Fruit fly (Drosophila melanogaster) whole organism, embryonic: Measurements from ENCODE around the gene CG14232.
A peak's percentile ranks its signal among the peaks of the same experiment; 100 is the strongest.

Experiments used
- Asciz ChIP-seq: fragments of 200-800 bp; sonication (Bioruptor generic); optimal IDR thresholded peaks from 2 replicates; lab custom pipeline; 2017; ENCODE audit warnings: missing biosample characterization, mild to moderate bottlenecking, missing genetic modification characterization, missing genetic modification reagents
- Bgb ChIP-seq: fragments of 200-800 bp; sonication (Bioruptor generic); IDR thresholded peaks from 2 replicates; pipeline ENCODE4 v1.3.6; 2022; ENCODE audit warnings: missing biosample characterization, missing genetic modification characterization; ENCODE audit not compliant: partially characterized antibody
- CG10209 ChIP-seq: fragments of 200-800 bp; sonication (Bioruptor generic); optimal IDR thresholded peaks from 3 replicates; lab custom pipeline; 2017; ENCODE audit warnings: missing biosample characterization, mild to moderate bottlenecking, missing genetic modification characterization, missing genetic modification reagents
- CG10431 ChIP-seq: fragments of 200-800 bp; sonication (Bioruptor generic); optimal IDR thresholded peaks from 3 replicates; lab custom pipeline; 2018; ENCODE audit warnings: missing biosample characterization, mild to moderate bottlenecking, missing genetic modification characterization
- CG10565 ChIP-seq: fragments of 200-800 bp; sonication (Bioruptor generic); optimal IDR thresholded peaks from 3 replicates; lab custom pipeline; 2016; ENCODE audit warnings: missing biosample characterization, mild to moderate bottlenecking, missing genetic modification characterization
- CG12071 ChIP-seq: fragments of 200-800 bp; sonication (Bioruptor generic); optimal IDR thresholded peaks from 3 replicates; lab custom pipeline; 2018; ENCODE audit warnings: missing biosample characterization, mild to moderate bottlenecking, missing genetic modification characterization
- CG14441 ChIP-seq: fragments of 200-800 bp; sonication (Bioruptor generic); IDR thresholded peaks from 2 replicates; pipeline ENCODE4 v1.3.6; 2022; ENCODE audit warnings: missing biosample characterization, missing genetic modification characterization
- CG15696 ChIP-seq: fragments of 200-800 bp; sonication (Bioruptor generic); optimal IDR thresholded peaks from 2 replicates; lab custom pipeline; 2019; ENCODE audit warnings: missing biosample characterization, mild to moderate bottlenecking, missing genetic modification characterization, moderate library complexity
- CG1647 ChIP-seq: fragments of 200-800 bp; sonication (Bioruptor generic); optimal IDR thresholded peaks from 3 replicates; lab custom pipeline; 2016; ENCODE audit warnings: missing biosample characterization, missing genetic modification characterization
- CG17385 ChIP-seq: fragments of 200-800 bp; sonication (Bioruptor generic); optimal IDR thresholded peaks from 3 replicates; lab custom pipeline; 2018; ENCODE audit warnings: missing biosample characterization, mild to moderate bottlenecking, missing genetic modification characterization
- CG2129 ChIP-seq: fragments of 200-800 bp; sonication (Bioruptor generic); IDR thresholded peaks from 2 replicates; pipeline ENCODE4 v1.3.6; 2022; ENCODE audit warnings: missing biosample characterization, missing genetic modification characterization; ENCODE audit not compliant: partially characterized antibody
- CG30403 ChIP-seq: fragments of 200-800 bp; sonication (Bioruptor generic); optimal IDR thresholded peaks from 3 replicates; lab custom pipeline; 2016; ENCODE audit warnings: missing biosample characterization, missing genetic modification characterization
- CG31365 ChIP-seq: fragments of 200-800 bp; sonication (Bioruptor generic); optimal IDR thresholded peaks from 2 replicates; lab custom pipeline; 2018; ENCODE audit warnings: missing biosample characterization, mild to moderate bottlenecking, missing genetic modification characterization
- CG31441 ChIP-seq: fragments of 200-800 bp; sonication (Bioruptor generic); IDR thresholded peaks from 2 replicates; pipeline ENCODE4 v1.3.6; 2022; ENCODE audit warnings: missing biosample characterization, missing genetic modification characterization
- CG3163 ChIP-seq: fragments of 200-800 bp; sonication (Bioruptor generic); optimal IDR thresholded peaks from 3 replicates; lab custom pipeline; 2016; ENCODE audit warnings: missing biosample characterization, missing genetic modification characterization
- CG3407 ChIP-seq: fragments of 200-800 bp; sonication (Bioruptor generic); optimal IDR thresholded peaks from 2 replicates; lab custom pipeline; 2018; ENCODE audit warnings: missing biosample characterization, mild to moderate bottlenecking, missing genetic modification characterization
- CG3847 ChIP-seq: fragments of 200-800 bp; sonication (Bioruptor generic); IDR thresholded peaks from 2 replicates; pipeline ENCODE4 v1.3.6; 2022; ENCODE audit warnings: missing biosample characterization, missing genetic modification characterization
- CG7839 ChIP-seq: fragments of 200-800 bp; sonication (Bioruptor generic); optimal IDR thresholded peaks from 3 replicates; lab custom pipeline; 2018; ENCODE audit warnings: missing biosample characterization, mild to moderate bottlenecking, missing genetic modification characterization, moderate library complexity
- CG9437 ChIP-seq: fragments of 200-800 bp; sonication (Bioruptor generic); optimal IDR thresholded peaks from 2 replicates; lab custom pipeline; 2018; ENCODE audit warnings: missing biosample characterization, mild to moderate bottlenecking, missing genetic modification characterization
- CG9609 ChIP-seq: fragments of 200-800 bp; sonication (Bioruptor generic); optimal IDR thresholded peaks from 3 replicates; lab custom pipeline; 2016; ENCODE audit warnings: missing biosample characterization, missing genetic modification characterization
- CG9932 ChIP-seq: fragments of 200-800 bp; sonication (Bioruptor generic); IDR thresholded peaks from 2 replicates; pipeline ENCODE4 v1.3.6; 2022; ENCODE audit warnings: missing biosample characterization, missing genetic modification characterization
- D ChIP-seq, 2 experiments: fragments of 200-800 bp in 1 of 2; fragments of >200 bp in 1 of 2; sonication (Bioruptor generic) in 1 of 2; optimal IDR thresholded peaks; 2 replicates in 1 of 2; 3 replicates in 1 of 2; lab custom pipeline; 2017; ENCODE audit warnings: mild to moderate bottlenecking in 1 of 2, missing biosample characterization in 1 of 2, missing genetic modification characterization in 1 of 2, missing genetic modification reagents in 1 of 2
- D19A ChIP-seq: fragments of 200-800 bp; optimal IDR thresholded peaks from 3 replicates; lab custom pipeline; 2019; ENCODE audit warnings: missing biosample characterization, mild to moderate bottlenecking, missing genetic modification characterization, moderate library complexity
- GATAe ChIP-seq: fragments of 200-800 bp; sonication (Bioruptor generic); conservative IDR thresholded peaks from 2 replicates; pipeline ENCODE4 v1.3.6; 2022; ENCODE audit warnings: missing biosample characterization, missing genetic modification characterization
- HLH4C ChIP-seq: fragments of 200-800 bp; sonication (Bioruptor generic); IDR thresholded peaks from 3 replicates; pipeline ENCODE4 v1.3.6; 2022; ENCODE audit warnings: missing biosample characterization, missing genetic modification characterization; ENCODE audit not compliant: partially characterized antibody
- HLHmδ ChIP-seq: fragments of 200-800 bp; sonication (Bioruptor generic); optimal IDR thresholded peaks from 2 replicates; lab custom pipeline; 2018; ENCODE audit warnings: missing biosample characterization, mild to moderate bottlenecking, missing genetic modification characterization, moderate library complexity
- Hmr ChIP-seq: fragments of 200-800 bp; sonication (Bioruptor generic); optimal IDR thresholded peaks from 3 replicates; lab custom pipeline; 2017; ENCODE audit warnings: mild to moderate bottlenecking, missing biosample characterization, missing genetic modification reagents, missing genetic modification characterization
- Lhr ChIP-seq: fragments of 200-800 bp; sonication (Bioruptor generic); optimal IDR thresholded peaks from 3 replicates; lab custom pipeline; 2017; ENCODE audit warnings: mild to moderate bottlenecking, missing biosample characterization, missing genetic modification reagents, missing genetic modification characterization
- Nf-YC ChIP-seq: fragments of 200-800 bp; optimal IDR thresholded peaks from 3 replicates; lab custom pipeline; 2019; ENCODE audit warnings: missing biosample characterization, mild to moderate bottlenecking, missing genetic modification characterization, moderate library complexity
- Vsx1 ChIP-seq: fragments of 200-800 bp; sonication (Bioruptor generic); optimal IDR thresholded peaks from 2 replicates; lab custom pipeline; 2017; ENCODE audit warnings: missing biosample characterization, mild to moderate bottlenecking, missing genetic modification characterization, missing genetic modification reagents
- ase ChIP-seq: fragments of 200-800 bp; sonication (Bioruptor generic); IDR thresholded peaks from 3 replicates; pipeline ENCODE4 v1.3.6; 2022; ENCODE audit warnings: missing biosample characterization, missing genetic modification characterization
- btn ChIP-seq: fragments of 200-800 bp; sonication (Bioruptor generic); optimal IDR thresholded peaks from 2 replicates; lab custom pipeline; 2016; ENCODE audit warnings: missing biosample characterization, missing genetic modification characterization
- cad ChIP-seq: fragments of >200 bp; optimal IDR thresholded peaks from 2 replicates; lab custom pipeline; 2017; ENCODE audit warnings: missing biosample characterization, missing genetic modification characterization
- chn ChIP-seq: fragments of 200-800 bp; sonication (Bioruptor generic); optimal IDR thresholded peaks from 2 replicates; lab custom pipeline; 2016; ENCODE audit warnings: missing biosample characterization, missing genetic modification characterization
- corto ChIP-seq: fragments of 200-800 bp; sonication (Bioruptor generic); optimal IDR thresholded peaks from 2 replicates; lab custom pipeline; 2016; ENCODE audit warnings: missing biosample characterization, mild to moderate bottlenecking, missing genetic modification characterization, moderate library complexity
- dysf ChIP-seq: fragments of 200-800 bp; sonication (Bioruptor generic); IDR thresholded peaks from 3 replicates; pipeline ENCODE4 v1.3.6; 2022; ENCODE audit warnings: missing biosample characterization, missing genetic modification characterization
- esg ChIP-seq: fragments of 200-800 bp; sonication (Bioruptor generic); conservative IDR thresholded peaks from 2 replicates; pipeline ENCODE4 v1.3.6; 2022; ENCODE audit warnings: missing biosample characterization, missing genetic modification characterization
- fd3F ChIP-seq: fragments of 200-800 bp; sonication (Bioruptor generic); optimal IDR thresholded peaks from 2 replicates; lab custom pipeline; 2018; ENCODE audit warnings: missing biosample characterization, mild to moderate bottlenecking, missing genetic modification characterization, moderate library complexity
- grau ChIP-seq: fragments of 200-800 bp; optimal IDR thresholded peaks from 3 replicates; lab custom pipeline; 2019; ENCODE audit warnings: missing biosample characterization, mild to moderate bottlenecking, missing genetic modification characterization, moderate library complexity
- maf-S ChIP-seq: fragments of 200-800 bp; sonication (Bioruptor generic); optimal IDR thresholded peaks from 2 replicates; lab custom pipeline; 2016; ENCODE audit warnings: missing biosample characterization, missing genetic modification characterization
- mam ChIP-seq: fragments of 200-800 bp; sonication (Bioruptor generic); optimal IDR thresholded peaks from 3 replicates; lab custom pipeline; 2016; ENCODE audit warnings: missing biosample characterization, missing genetic modification characterization
- nerfin-1 ChIP-seq: fragments of 200-800 bp; sonication (Bioruptor generic); optimal IDR thresholded peaks from 3 replicates; lab custom pipeline; 2019; ENCODE audit warnings: missing biosample characterization, mild to moderate bottlenecking, missing genetic modification characterization, moderate library complexity
- odd ChIP-seq: fragments of 200-800 bp; sonication (Bioruptor generic); optimal IDR thresholded peaks from 2 replicates; lab custom pipeline; 2017; ENCODE audit warnings: missing biosample characterization, mild to moderate bottlenecking, missing genetic modification characterization
- run ChIP-seq: fragments of 200-800 bp; sonication (Bioruptor generic); optimal IDR thresholded peaks from 3 replicates; lab custom pipeline; 2018; ENCODE audit warnings: missing biosample characterization, mild to moderate bottlenecking, missing genetic modification characterization
- scrt ChIP-seq: fragments of 200-800 bp; sonication (Bioruptor generic); optimal IDR thresholded peaks from 2 replicates; lab custom pipeline; 2018; ENCODE audit warnings: missing biosample characterization, mild to moderate bottlenecking, missing genetic modification characterization, moderate library complexity
- sob ChIP-seq: fragments of 200-800 bp; sonication (Bioruptor generic); IDR thresholded peaks from 2 replicates; pipeline ENCODE4 v1.3.6; 2022; ENCODE audit warnings: missing biosample characterization, missing genetic modification characterization
- stc ChIP-seq: fragments of 200-800 bp; sonication (Bioruptor generic); IDR thresholded peaks from 2 replicates; pipeline ENCODE4 v1.3.6; 2022; ENCODE audit warnings: missing biosample characterization, missing genetic modification characterization
- wek ChIP-seq: fragments of 200-800 bp; sonication (Bioruptor generic); optimal IDR thresholded peaks from 3 replicates; lab custom pipeline; 2018; ENCODE audit warnings: missing biosample characterization, mild to moderate bottlenecking, missing genetic modification characterization, moderate library complexity

Gene CG14232

DNA sequence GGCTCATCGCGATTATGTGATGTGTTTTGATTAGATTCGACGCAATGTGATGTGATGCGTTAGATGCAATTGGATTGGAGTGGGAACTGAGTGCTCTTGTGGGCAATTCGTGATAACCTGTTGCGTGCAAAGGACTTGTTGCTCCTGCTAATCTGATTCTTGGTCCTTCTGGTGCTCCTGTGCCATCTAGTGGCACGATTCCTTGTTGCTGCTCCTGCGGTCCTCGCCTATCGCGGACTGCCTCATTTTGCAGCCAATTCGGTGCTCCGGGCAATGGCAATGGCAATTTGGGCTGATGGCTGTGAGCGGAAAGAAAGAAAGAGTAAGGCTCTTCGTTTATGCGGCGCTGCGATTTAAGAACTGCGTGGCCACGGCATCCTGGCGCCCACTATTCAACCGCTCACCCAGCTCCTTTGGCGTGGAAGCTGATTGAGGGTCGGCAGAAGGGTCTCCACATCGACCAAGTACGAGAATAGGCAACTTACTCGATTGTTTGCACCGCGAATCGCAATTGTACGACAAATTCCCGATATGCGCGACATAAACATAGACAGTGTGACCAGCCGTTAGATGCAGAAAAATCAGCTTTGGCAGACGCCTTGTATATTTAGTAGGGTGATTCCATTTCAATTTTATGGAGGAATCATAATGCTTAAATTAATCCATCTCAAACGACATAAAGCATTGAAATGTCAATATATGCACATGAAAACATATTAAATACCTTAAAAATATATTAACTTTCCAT, 10.9 kb downstream of the CG14232 start, which contains the start of gene Mer (continued):
- no peak for TF ChIP-seq D (optimal IDR thresholded peaks at IDR 0.05; lab: Kevin White, UChicago)
- peak; percentile 73 for TF ChIP-seq D (GFP tag; optimal IDR thresholded peaks at IDR 0.05; lab: Kevin White, UChicago)
- peak; percentile 89 for TF ChIP-seq mam (GFP tag; lab: Kevin White, UChicago)
- TF ChIP-seq CG10565 (GFP tag; lab: Kevin White, UChicago) = no peak
- TF ChIP-seq CG7839 (tag; lab: Kevin White, UChicago) = peak; percentile 85
- TF ChIP-seq CG10431 = peak; percentile 60
- peak; percentile 74 for TF ChIP-seq btn (GFP tag; lab: Kevin White, UChicago)
- TF ChIP-seq stc (GFP tag; lab: Robert Waterston, UW) = peak; percentile 83
- TF ChIP-seq Asciz (GFP tag; lab: Kevin White, UChicago) = no peak
- TF ChIP-seq CG12071 = peak; percentile 90
- TF ChIP-seq wek = peak; percentile 95
- TF ChIP-seq GATAe (GFP tag; lab: Robert Waterston, UW) = no peak
- TF ChIP-seq maf-S = peak; percentile 81
- TF ChIP-seq CG17385 = peak; percentile 77
- TF ChIP-seq CG3847 (GFP tag; lab: Robert Waterston, UW) = peak; percentile 75
- TF ChIP-seq CG30403 (GFP tag; lab: Kevin White, UChicago) = peak; percentile 84
- TF ChIP-seq dysf (GFP tag; lab: Robert Waterston, UW) = peak; percentile 90
- TF ChIP-seq fd3F = peak; percentile 74
- peak; percentile 86 for TF ChIP-seq sob
- peak; percentile 73 for TF ChIP-seq nerfin-1 (tag; lab: Kevin White, UChicago)
- no peak for TF ChIP-seq HLHmδ
- TF ChIP-seq odd (GFP tag; lab: Kevin White, UChicago) = peak; percentile 71
- TF ChIP-seq CG9437 = peak; percentile 57
- TF ChIP-seq Hmr (GFP tag; lab: Kevin White, UChicago) = peak; percentile 87
- peak; percentile 68 for TF ChIP-seq CG15696 (tag; lab: Kevin White, UChicago)
- peak; percentile 72 for TF ChIP-seq CG31365 (tag; lab: Kevin White, UChicago)
- TF ChIP-seq chn = peak; percentile 77
- peak; percentile 76 for TF ChIP-seq CG9932 (GFP tag; lab: Robert Waterston, UW)
- peak; percentile 53 for TF ChIP-seq Lhr
- TF ChIP-seq CG9609 (GFP tag; lab: Kevin White, UChicago) = peak; percentile 86
- TF ChIP-seq ase = peak; percentile 79; the same call in 2 of the 3 replicates
- TF ChIP-seq corto (GFP tag; lab: Kevin White, UChicago) = peak; percentile 6
- TF ChIP-seq CG14441 (GFP tag; lab: Robert Waterston, UW) = peak; percentile 77
- no peak for TF ChIP-seq Vsx1 (GFP tag; lab: Kevin White, UChicago)
- peak; percentile 74 for TF ChIP-seq Nf-YC (tag; lab: Kevin White, UChicago)
- peak; percentile 70 for TF ChIP-seq esg (GFP tag; lab: Robert Waterston, UW)
- peak; percentile 13; the same call in 1 of the 2 replicates for TF ChIP-seq Bgb (GFP tag; lab: Robert Waterston, UW)
- peak; percentile 81 for TF ChIP-seq CG31441 (GFP tag; lab: Robert Waterston, UW)
- TF ChIP-seq CG3163 (GFP tag; lab: Kevin White, UChicago) = peak; percentile 72
- TF ChIP-seq CG3407 (GFP tag; lab: Kevin White, UChicago) = peak; percentile 47
- TF ChIP-seq CG10209 (GFP tag; lab: Kevin White, UChicago) = peak; percentile 82
- peak; percentile 62 for TF ChIP-seq CG1647 (GFP tag; lab: Kevin White, UChicago)
- TF ChIP-seq run = peak; percentile 52
- TF ChIP-seq scrt (GFP tag; lab: Kevin White, UChicago) = peak; percentile 91
- TF ChIP-seq grau (tag; lab: Kevin White, UChicago) = peak; percentile 85
- peak; percentile 76 for TF ChIP-seq D19A (tag; lab: Kevin White, UChicago)
- TF ChIP-seq HLH4C (GFP tag; lab: Robert Waterston, UW) = no peak
- TF ChIP-seq CG2129 = no peak
- TF ChIP-seq cad (GFP tag; lab: Kevin White, UChicago) = no peak
